Worm (Caenorhabditis elegans): ENCODE results near the gene nkat-1.

nkat-1 gene

DNA sequence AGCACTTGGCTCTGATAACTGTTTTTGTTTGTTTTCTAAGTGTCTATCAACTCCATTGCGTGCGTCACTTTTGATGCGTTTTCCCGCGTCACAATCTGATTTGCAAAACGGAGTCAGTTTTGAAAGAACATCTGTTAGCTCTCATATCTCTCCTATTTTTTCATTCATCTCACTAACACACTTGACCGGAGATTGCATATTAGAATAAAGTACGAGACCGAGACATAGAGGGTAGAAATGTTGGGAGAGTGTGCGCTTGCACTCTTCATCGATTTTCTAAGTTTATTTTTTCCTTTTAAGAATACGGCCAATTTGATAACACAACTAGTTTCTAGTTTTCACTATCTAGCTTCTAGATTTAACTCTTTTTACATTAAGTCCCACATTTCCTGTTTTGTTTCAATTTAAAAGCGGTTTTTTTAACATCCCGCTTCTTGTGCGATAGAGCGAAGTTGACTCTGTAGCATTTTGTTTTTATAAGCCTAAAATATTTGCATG is 1.5 kb upstream of the nkat-1 start:
- TF ChIP-seq ceh-48 (tag; optimal IDR thresholded peaks at IDR 0.05) (peak; percentile 24), T23F11.4 (GFP tag; optimal IDR thresholded peaks at IDR 0.05) (no peak), fkh-10 (GFP tag; optimal IDR thresholded peaks at IDR 0.05) (no peak), ceh-14 (tag; optimal IDR thresholded peaks at IDR 0.05) (no peak), ets-4 (tag; optimal IDR thresholded peaks at IDR 0.05) (no peak), syd-9 (tag; optimal IDR thresholded peaks at IDR 0.05) (no peak), C08G9.2 (tag; optimal IDR thresholded peaks at IDR 0.05) (no peak), K09A11.1 (tag; optimal IDR thresholded peaks at IDR 0.05; ENCODE audit: insufficient read depth) (no peak), ceh-24 (tag; optimal IDR thresholded peaks at IDR 0.05) (no peak), unc-42 (tag; optimal IDR thresholded peaks at IDR 0.05) (peak; percentile 17), hlh-6 (tag; optimal IDR thresholded peaks at IDR 0.05) (no peak), ceh-22 (tag; optimal IDR thresholded peaks at IDR 0.05) (no peak)

DNA sequence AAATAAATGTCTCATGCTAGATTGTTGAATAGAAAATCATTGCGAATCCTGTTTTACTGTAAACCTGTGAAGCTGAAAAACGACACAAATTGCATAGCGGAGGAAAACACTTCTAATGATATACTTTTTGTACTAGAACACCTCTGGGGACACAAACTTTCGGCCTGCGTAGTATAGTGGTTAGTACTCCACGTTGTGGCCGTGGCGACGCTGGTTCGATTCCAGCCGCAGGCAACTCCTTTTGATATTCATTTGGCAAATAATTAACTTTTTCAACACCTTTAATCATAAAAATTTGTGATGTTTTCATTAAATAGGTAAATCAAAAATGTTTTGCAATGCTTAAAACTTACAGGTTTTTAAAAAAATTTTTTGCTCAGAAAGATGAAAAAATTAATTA is 5.1 kb downstream of the nkat-1 start:
- no peak for TF ChIP-seq hlh-6 (tag; optimal IDR thresholded peaks at IDR 0.05)
- no peak for TF ChIP-seq F13H6.1 (tag; optimal IDR thresholded peaks at IDR 0.05)
- TF ChIP-seq madf-2 (tag; optimal IDR thresholded peaks at IDR 0.05), result no peak
- no peak for TF ChIP-seq che-1 (tag; optimal IDR thresholded peaks at IDR 0.05)
- no peak for TF ChIP-seq unc-3 (GFP tag; conservative IDR thresholded peaks at IDR 0.05)
- TF ChIP-seq unc-3 (tag; optimal IDR thresholded peaks at IDR 0.05), result no peak
- TF ChIP-seq ceh-30 (tag; optimal IDR thresholded peaks at IDR 0.05), result no peak
- TF ChIP-seq gmeb-2 (tag; optimal IDR thresholded peaks at IDR 0.05), result no peak
- no peak for TF ChIP-seq ceh-45 (GFP tag; IDR thresholded peaks at IDR 0.05)
- TF ChIP-seq ref-2 (tag; optimal IDR thresholded peaks at IDR 0.05), result no peak
- no peak for TF ChIP-seq unc-42 (tag; optimal IDR thresholded peaks at IDR 0.05)
- TF ChIP-seq ahr-1 (tag; optimal IDR thresholded peaks at IDR 0.05), result no peak
- no peak for TF ChIP-seq Y22D7AL.16 (tag; optimal IDR thresholded peaks at IDR 0.05)
- no peak for TF ChIP-seq fax-1 (tag; optimal IDR thresholded peaks at IDR 0.05)
- no peak for TF ChIP-seq dve-1 (tag; optimal IDR thresholded peaks at IDR 0.05)
- no peak for TF ChIP-seq T23F11.4 (GFP tag; optimal IDR thresholded peaks at IDR 0.05)

DNA sequence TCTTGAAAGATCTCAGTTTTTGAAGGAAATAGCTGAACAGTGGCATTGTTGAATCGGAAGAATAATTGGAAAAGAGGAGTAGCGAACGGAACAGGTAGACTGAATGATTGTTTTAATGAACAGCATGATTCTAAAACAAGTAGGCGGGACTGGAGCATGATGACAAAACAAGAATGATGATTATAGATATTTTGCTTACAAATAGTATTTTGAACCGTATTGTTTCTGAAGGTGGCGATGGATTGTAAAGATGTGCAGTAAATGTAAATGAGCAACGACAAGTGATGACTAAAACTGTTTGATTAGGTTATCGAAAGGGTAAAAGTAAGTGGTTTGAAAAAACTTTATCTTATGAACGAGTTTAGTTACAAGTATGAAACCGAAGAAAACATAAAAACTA is 5.7 kb downstream of the nkat-1 start, which contains the start of gene F28H6.8:
Gene F28H6.8, minus strand, starts transcription at position 101 of the 400 bp plus-strand sequence.
- no peak for TF ChIP-seq hlh-13 (GFP tag; optimal IDR thresholded peaks at IDR 0.05)
- TF ChIP-seq odd-2 (tag; optimal IDR thresholded peaks at IDR 0.05), result no peak
- no peak for TF ChIP-seq tbx-7 (tag; optimal IDR thresholded peaks at IDR 0.05)
- no peak for TF ChIP-seq K09A11.1 (tag; optimal IDR thresholded peaks at IDR 0.05; ENCODE audit: insufficient read depth)
- no peak for TF ChIP-seq sdc-2 (tag; optimal IDR thresholded peaks at IDR 0.05)
- no peak for TF ChIP-seq ceh-24 (tag; optimal IDR thresholded peaks at IDR 0.05)
- no peak for TF ChIP-seq ceh-2 (tag; optimal IDR thresholded peaks at IDR 0.05)
- no peak for TF ChIP-seq C08G9.2 (tag; optimal IDR thresholded peaks at IDR 0.05)
- no peak for TF ChIP-seq pha-4 (tag; optimal IDR thresholded peaks at IDR 0.05)

DNA sequence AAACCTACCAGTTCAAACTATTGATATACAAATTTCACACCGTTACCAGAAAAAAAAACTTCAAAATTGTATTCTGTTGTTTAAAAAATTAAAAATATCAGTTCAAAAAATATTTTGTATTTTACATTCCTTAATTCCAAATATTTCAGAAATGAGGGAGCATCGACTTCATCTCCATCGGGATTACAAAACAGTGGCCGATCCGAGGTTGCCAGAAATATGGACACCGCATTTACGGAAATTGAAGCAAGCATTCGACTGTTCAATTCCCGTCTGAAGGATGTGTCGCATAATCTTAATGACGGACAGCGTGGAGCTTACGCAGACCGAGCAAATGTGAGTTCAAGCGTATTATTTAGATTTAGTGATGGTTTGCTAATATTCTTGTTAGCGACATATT is 7.3 kb downstream of the nkat-1 start:
- no peak for TF ChIP-seq unc-55 (GFP tag; optimal IDR thresholded peaks at IDR 0.05)

DNA sequence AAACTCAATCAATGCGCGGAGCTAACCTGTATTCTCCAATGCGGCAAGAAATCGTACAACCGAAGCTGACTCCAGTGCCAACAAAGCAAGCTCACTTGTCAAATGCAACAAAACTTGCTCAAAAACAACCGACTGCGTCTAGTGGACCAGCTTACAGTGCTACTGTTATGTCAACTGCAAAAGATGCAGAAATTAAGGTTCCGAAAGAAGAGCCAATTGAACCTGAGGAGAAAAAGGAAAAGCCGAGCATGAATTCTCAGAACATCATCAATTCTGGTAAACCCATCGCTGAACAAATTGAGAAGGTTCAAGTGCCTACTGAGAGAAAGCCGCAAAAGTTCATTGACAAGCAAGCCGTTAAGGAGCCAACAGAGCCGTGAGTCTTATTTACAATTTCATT is 8.5 kb downstream of the nkat-1 start:
- TF ChIP-seq K02D7.2 (tag; optimal IDR thresholded peaks at IDR 0.05) (no peak), mec-3 (tag; optimal IDR thresholded peaks at IDR 0.05; ENCODE audit: borderline replicate concordance) (no peak), sox-4 (tag; optimal IDR thresholded peaks at IDR 0.05) (no peak), pax-1 (tag; optimal IDR thresholded peaks at IDR 0.05) (no peak), ets-4 (tag; optimal IDR thresholded peaks at IDR 0.05) (no peak), dmd-4 (tag; optimal IDR thresholded peaks at IDR 0.05; ENCODE audit: borderline replicate concordance) (no peak), hlh-6 (tag; optimal IDR thresholded peaks at IDR 0.05) (no peak), dve-1 (tag; optimal IDR thresholded peaks at IDR 0.05) (no peak), ceh-2 (tag; optimal IDR thresholded peaks at IDR 0.05) (no peak), che-1 (tag; optimal IDR thresholded peaks at IDR 0.05) (no peak), nhr-11 (tag; optimal IDR thresholded peaks at IDR 0.05) (no peak), fax-1 (tag; optimal IDR thresholded peaks at IDR 0.05) (no peak), syd-9 (tag; optimal IDR thresholded peaks at IDR 0.05) (no peak), pha-4 (tag; optimal IDR thresholded peaks at IDR 0.05) (no peak), pha-2 (tag; optimal IDR thresholded peaks at IDR 0.05) (no peak)

All from whole organism, late embryonic.